Worm (Caenorhabditis elegans) whole organism, L2 larva: ENCODE results near the gene F49C12.1.

ENCODE experiments used
- C34F6.9 ChIP-seq: fragments of 150-350 bp; optimal IDR thresholded peaks from 2 replicates; lab custom pipeline; 2014; ENCODE audit warnings: missing biosample characterization, missing genetic modification characterization
- F13H6.1 ChIP-seq: sonication (generic microtip); optimal IDR thresholded peaks from 2 replicates; lab custom pipeline; 2016; ENCODE audit warnings: missing genetic modification characterization, missing compliant biosample characterization
- R02D3.7 ChIP-seq: fragments of 150-350 bp; optimal IDR thresholded peaks from 2 replicates; lab custom pipeline; 2014; ENCODE audit warnings: missing biosample characterization, missing genetic modification characterization
- ZK546.5 ChIP-seq: sonication (generic microtip); optimal IDR thresholded peaks from 2 replicates; lab custom pipeline; 2017; ENCODE audit warnings: missing biosample characterization, missing genetic modification characterization
- alr-1 ChIP-seq: fragments of 150-350 bp; optimal IDR thresholded peaks from 2 replicates; lab custom pipeline; 2014; ENCODE audit warnings: missing biosample characterization, missing genetic modification characterization
- aly-2 ChIP-seq: fragments of 150-350 bp; optimal IDR thresholded peaks from 2 replicates; lab custom pipeline; 2014; ENCODE audit warnings: missing biosample characterization, missing genetic modification characterization
- blmp-1 ChIP-seq: sonication (generic microtip); optimal IDR thresholded peaks from 2 replicates; lab custom pipeline; 2017; ENCODE audit warnings: missing genetic modification characterization, mild to moderate bottlenecking, missing compliant biosample characterization, antibody characterized with exemption, moderate library complexity; ENCODE audit not compliant: insufficient read depth
- ceh-82 ChIP-seq: fragments of 150-350 bp; optimal IDR thresholded peaks from 2 replicates; lab custom pipeline; 2014; ENCODE audit warnings: missing biosample characterization, missing genetic modification characterization
- crh-2 ChIP-seq: sonication (generic microtip); optimal IDR thresholded peaks from 2 replicates; lab custom pipeline; 2017; ENCODE audit warnings: missing biosample characterization, missing genetic modification characterization
- dmd-4 ChIP-seq: sonication (generic microtip); optimal IDR thresholded peaks from 2 replicates; lab custom pipeline; 2017; ENCODE audit warnings: missing biosample characterization, missing genetic modification characterization
- egl-27 ChIP-seq: sonication (generic microtip); optimal IDR thresholded peaks from 3 replicates; lab custom pipeline; 2017; ENCODE audit warnings: missing biosample characterization, missing genetic modification reagents, missing genetic modification characterization
- elt-3 ChIP-seq: sonication (generic microtip); optimal IDR thresholded peaks from 2 replicates; lab custom pipeline; 2017; ENCODE audit warnings: missing biosample characterization, missing genetic modification characterization
- fos-1 ChIP-seq: fragments of 150-350 bp; optimal IDR thresholded peaks from 2 replicates; lab custom pipeline; 2014; ENCODE audit warnings: missing biosample characterization, missing genetic modification characterization
- gmeb-1 ChIP-seq: fragments of 150-350 bp; optimal IDR thresholded peaks from 2 replicates; lab custom pipeline; 2014; ENCODE audit warnings: missing biosample characterization, missing genetic modification characterization
- lin-11 ChIP-seq: fragments of 150-350 bp; sonication (generic microtip); optimal IDR thresholded peaks from 2 replicates; lab custom pipeline; 2014; ENCODE audit warnings: missing biosample characterization, missing genetic modification characterization, inconsistent platforms, mixed read lengths
- lin-13 ChIP-seq: fragments of 150-350 bp; optimal IDR thresholded peaks from 2 replicates; lab custom pipeline; 2014; ENCODE audit warnings: missing biosample characterization, missing genetic modification reagents, missing genetic modification characterization
- lin-39 ChIP-seq: fragments of 150-350 bp; optimal IDR thresholded peaks from 2 replicates; lab custom pipeline; 2014; ENCODE audit warnings: missing biosample characterization, missing genetic modification reagents, missing genetic modification characterization
- lsy-2 ChIP-seq, 2 experiments: fragments of 150-350 bp in 1 of 2; sonication (generic microtip) in 1 of 2; optimal IDR thresholded peaks; 2 replicates each; lab custom pipeline; 2014 to 2017; ENCODE audit warnings: missing biosample characterization in 2 of 2, missing genetic modification characterization in 2 of 2
- mdl-1 ChIP-seq, 2 experiments: fragments of 150-350 bp in 1 of 2; sonication (generic microtip) in 1 of 2; optimal IDR thresholded peaks; 2 replicates each; lab custom pipeline; 2017; ENCODE audit warnings: missing biosample characterization in 2 of 2, missing genetic modification characterization in 2 of 2
- nhr-11 ChIP-seq: fragments of 150-350 bp; optimal IDR thresholded peaks from 2 replicates; lab custom pipeline; 2014; ENCODE audit warnings: missing biosample characterization, missing genetic modification characterization
- nhr-12 ChIP-seq: fragments of 150-350 bp; optimal IDR thresholded peaks from 2 replicates; lab custom pipeline; 2014; ENCODE audit warnings: missing biosample characterization, missing genetic modification characterization
- nhr-129 ChIP-seq: fragments of 150-350 bp; optimal IDR thresholded peaks from 2 replicates; lab custom pipeline; 2014; ENCODE audit warnings: missing biosample characterization, missing genetic modification characterization
- nhr-21 ChIP-seq: fragments of 150-350 bp; optimal IDR thresholded peaks from 2 replicates; lab custom pipeline; 2014; ENCODE audit warnings: missing biosample characterization, missing genetic modification characterization
- nhr-237 ChIP-seq: fragments of 150-350 bp; optimal IDR thresholded peaks from 2 replicates; lab custom pipeline; 2014; ENCODE audit warnings: missing biosample characterization, missing genetic modification characterization
- nhr-25 ChIP-seq: fragments of 150-350 bp; sonication (generic microtip); optimal IDR thresholded peaks from 3 replicates; lab custom pipeline; 2014; ENCODE audit warnings: missing biosample characterization, missing genetic modification characterization
- nhr-6 ChIP-seq: fragments of 150-350 bp; optimal IDR thresholded peaks from 2 replicates; lab custom pipeline; 2014; ENCODE audit warnings: missing biosample characterization, missing genetic modification characterization
- nhr-77 ChIP-seq: fragments of 150-350 bp; optimal IDR thresholded peaks from 2 replicates; lab custom pipeline; 2014; ENCODE audit warnings: missing biosample characterization, missing genetic modification characterization
- peb-1 ChIP-seq: fragments of 150-350 bp; optimal IDR thresholded peaks from 2 replicates; lab custom pipeline; 2014; ENCODE audit warnings: missing biosample characterization, missing genetic modification characterization
- sem-4 ChIP-seq: fragments of 150-350 bp; optimal IDR thresholded peaks from 2 replicates; lab custom pipeline; 2014; ENCODE audit warnings: missing biosample characterization, missing genetic modification reagents, missing genetic modification characterization
- skn-1 ChIP-seq: sonication (generic microtip); optimal IDR thresholded peaks from 2 replicates; lab custom pipeline; 2017; ENCODE audit warnings: missing biosample characterization, missing genetic modification characterization
- sma-3 ChIP-seq: sonication (generic microtip); optimal IDR thresholded peaks from 2 replicates; lab custom pipeline; 2016; ENCODE audit warnings: missing genetic modification reagents, missing genetic modification characterization, missing compliant biosample characterization
- unc-39 ChIP-seq: fragments of 150-350 bp; optimal IDR thresholded peaks from 2 replicates; lab custom pipeline; 2014; ENCODE audit warnings: missing biosample characterization, missing genetic modification characterization
- unc-55 ChIP-seq: fragments of 150-350 bp; sonication (generic microtip); optimal IDR thresholded peaks from 3 replicates; lab custom pipeline; 2014; ENCODE audit warnings: missing biosample characterization, missing genetic modification reagents, missing genetic modification characterization
- ztf-1 ChIP-seq: fragments of 200-800 bp; sonication (Bioruptor generic); conservative IDR thresholded peaks from 2 replicates; pipeline ENCODE4 v1.3.6; 2022; ENCODE audit warnings: missing genetic modification characterization, missing compliant biosample characterization
- ztf-4 ChIP-seq: fragments of 150-350 bp; optimal IDR thresholded peaks from 2 replicates; lab custom pipeline; 2014; ENCODE audit warnings: missing biosample characterization, missing genetic modification characterization

The F49C12.1 gene

DNA sequence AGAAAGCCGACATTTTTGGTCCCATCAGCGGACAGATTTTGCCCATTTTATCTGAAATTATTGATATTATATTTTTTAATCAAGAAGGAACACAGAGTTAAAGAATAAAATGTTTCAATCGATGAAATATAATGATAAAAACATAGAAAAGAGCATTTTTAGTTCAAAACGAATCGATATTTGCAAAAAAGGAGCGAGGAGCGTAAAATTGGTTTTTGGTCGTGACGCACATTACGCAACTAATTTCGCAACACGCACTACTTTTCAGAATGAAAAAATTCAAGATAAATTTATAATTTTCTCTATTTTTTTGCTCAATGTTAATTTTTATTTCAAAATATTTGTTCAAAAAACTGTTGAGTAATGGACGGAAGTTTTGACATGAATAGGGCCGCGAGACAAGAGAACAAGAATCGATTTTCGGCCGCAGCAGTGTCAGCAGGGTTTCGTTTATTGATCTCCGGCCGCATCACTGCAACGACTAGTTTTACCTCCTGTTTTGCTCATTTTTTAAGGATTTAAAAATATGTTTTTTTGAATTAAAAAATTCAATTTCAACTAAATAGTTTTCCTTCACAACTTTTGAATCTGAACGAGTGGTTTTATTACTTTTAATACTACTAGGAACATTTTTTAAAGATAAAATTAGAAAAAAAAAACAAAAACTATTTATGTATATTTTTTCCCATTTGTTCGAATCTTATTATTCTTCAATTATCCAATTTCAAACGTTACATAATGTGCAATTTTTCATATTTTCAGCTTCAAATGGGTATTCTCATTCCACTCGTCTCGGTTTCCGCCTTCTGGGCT lies 25.1 kb upstream of the F49C12.1 start, which contains the start of the genes F49C12.12 and vha-17:
Gene F49C12.12 (minus strand): TSS at position 51 of the 813 bp plus-strand sequence.
Gene vha-17 (plus strand): TSS at position 763 of the 813 bp plus-strand sequence.
- TF ChIP-seq unc-55 (GFP tag; lab: Kevin White, UChicago) (peak; percentile 59), crh-2 (tag; lab: Kevin White, UChicago) (peak; percentile 17), ceh-82 (no peak), lsy-2 (tag; optimal IDR thresholded peaks at IDR 0.05; lab: Kevin White, UChicago) (peak in 1 of 2 experiments; percentile 56), fos-1 (tag; lab: Kevin White, UChicago) (peak; percentile 67), gmeb-1 (tag; lab: Kevin White, UChicago) (peak; percentile 7), ztf-4 (tag; lab: Kevin White, UChicago) (no peak), C34F6.9 (tag; lab: Kevin White, UChicago) (peak; percentile 70)
- TF ChIP-seq, all 48 proteins: peak for 6

DNA sequence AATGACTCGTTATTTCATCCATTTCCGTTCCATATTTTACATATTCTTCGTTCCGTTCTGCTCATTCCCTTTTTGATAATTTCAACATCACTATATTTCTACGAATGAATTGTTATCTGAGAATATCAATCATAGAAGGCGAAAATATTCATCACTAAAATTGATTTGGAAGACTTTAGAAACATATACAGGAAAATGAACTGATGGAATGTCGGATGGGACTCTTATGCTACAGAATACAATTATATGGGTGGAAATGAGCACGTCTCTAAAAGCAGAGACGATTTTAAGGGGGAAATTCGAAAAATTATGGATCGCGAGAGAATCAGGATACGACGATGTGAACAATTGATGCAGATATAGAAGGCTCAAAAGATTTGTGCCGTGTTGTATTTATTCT lies 23.9 kb upstream of the F49C12.1 start:
- TF ChIP-seq nhr-237 (tag; lab: Kevin White, UChicago), result no peak
- no peak for TF ChIP-seq nhr-12 (tag; lab: Kevin White, UChicago)
- TF ChIP-seq crh-2 (tag; lab: Kevin White, UChicago), result no peak
- no peak for TF ChIP-seq unc-55 (GFP tag; lab: Kevin White, UChicago)
- no peak for TF ChIP-seq egl-27 (tag; lab: Kevin White, UChicago)
- TF ChIP-seq elt-3 (tag; lab: Kevin White, UChicago), result no peak
- TF ChIP-seq sma-3, result no peak
- TF ChIP-seq R02D3.7 (tag; lab: Kevin White, UChicago), result no peak
- no peak for TF ChIP-seq nhr-11

DNA sequence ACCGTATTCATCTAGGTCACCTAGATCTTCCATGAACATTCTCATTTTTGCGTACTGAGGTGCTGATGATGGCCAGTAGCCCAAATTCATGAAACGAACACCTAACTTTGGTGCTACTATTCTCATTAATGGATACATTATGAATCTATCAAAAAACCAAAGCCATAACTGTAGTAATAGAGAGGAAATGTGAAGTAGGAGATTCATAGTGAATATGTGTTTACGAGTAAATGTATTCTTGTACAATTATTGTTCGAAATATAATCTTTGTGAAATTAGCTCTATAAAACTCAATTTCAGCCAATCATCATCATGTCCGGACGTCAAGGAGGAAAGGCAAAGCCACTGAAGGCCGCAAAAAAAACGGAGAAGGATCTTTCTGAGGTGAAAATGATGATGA lies 22.9 kb upstream of the F49C12.1 start, which contains the start of the genes F49C12.11 and nemt-1:
Gene F49C12.11 (plus strand): TSS at position 301 of the 400 bp plus-strand sequence.
Gene nemt-1 (minus strand): TSS at position 360 of the 400 bp plus-strand sequence.
- TF ChIP-seq nhr-129 (tag; lab: Kevin White, UChicago) (no peak), lin-13 (GFP tag; lab: Kevin White, UChicago) (no peak), sem-4 (tag; lab: Kevin White, UChicago) (no peak), nhr-25 (tag; lab: Kevin White, UChicago) (no peak), ceh-82 (no peak), peb-1 (no peak), alr-1 (tag; lab: Kevin White, UChicago) (no peak), nhr-6 (tag; lab: Kevin White, UChicago) (no peak), gmeb-1 (tag; lab: Kevin White, UChicago) (no peak), ztf-1 (GFP tag; lab: Robert Waterston, UW) (no peak), dmd-4 (tag; lab: Kevin White, UChicago) (no peak), skn-1 (no peak), unc-55 (GFP tag; lab: Kevin White, UChicago) (no peak), blmp-1 (tag; lab: Kevin White, UChicago) (no peak), nhr-21 (tag; lab: Kevin White, UChicago) (no peak), unc-39 (tag; lab: Kevin White, UChicago) (no peak), aly-2 (tag; lab: Kevin White, UChicago) (no peak), F13H6.1 (tag; lab: Kevin White, UChicago) (no peak), R02D3.7 (tag; lab: Kevin White, UChicago) (no peak), nhr-12 (tag; lab: Kevin White, UChicago) (no peak)

DNA sequence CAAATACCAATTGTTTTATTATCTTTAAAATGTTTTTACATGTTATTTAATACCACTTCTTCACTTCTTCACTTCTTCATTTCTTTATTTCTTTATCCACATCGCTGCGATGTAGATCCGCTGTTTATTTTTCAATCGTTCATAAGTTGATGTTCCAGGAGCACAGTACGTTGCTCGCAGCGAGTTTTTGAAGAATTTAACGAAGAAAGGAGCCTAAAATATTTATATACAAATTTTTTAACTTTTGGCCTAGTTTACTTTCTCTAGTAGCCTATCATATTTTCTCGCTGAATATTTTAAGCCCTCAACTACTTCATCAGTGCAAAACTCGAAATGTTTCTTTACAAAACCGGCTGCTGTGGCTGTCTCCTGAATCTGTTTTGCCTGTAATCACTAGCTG lies 22.0 kb upstream of the F49C12.1 start:
- TF ChIP-seq gmeb-1 (tag; lab: Kevin White, UChicago) (no peak), ZK546.5 (tag; lab: Kevin White, UChicago) (no peak), skn-1 (no peak), lsy-2 (tag; optimal IDR thresholded peaks at IDR 0.05; lab: Kevin White, UChicago) (no peak), lin-11 (tag; lab: Kevin White, UChicago) (no peak), nhr-237 (tag; lab: Kevin White, UChicago) (no peak), peb-1 (no peak), lin-39 (tag; lab: Kevin White, UChicago) (no peak), sma-3 (no peak), dmd-4 (tag; lab: Kevin White, UChicago) (no peak), mdl-1 (tag; optimal IDR thresholded peaks at IDR 0.05; lab: Kevin White, UChicago) (no peak), elt-3 (tag; lab: Kevin White, UChicago) (no peak), ztf-4 (tag; lab: Kevin White, UChicago) (no peak), blmp-1 (tag; lab: Kevin White, UChicago) (no peak), unc-39 (tag; lab: Kevin White, UChicago) (no peak), ztf-1 (GFP tag; lab: Robert Waterston, UW) (no peak), nhr-77 (tag; lab: Kevin White, UChicago) (no peak), F13H6.1 (tag; lab: Kevin White, UChicago) (no peak), crh-2 (tag; lab: Kevin White, UChicago) (no peak), R02D3.7 (tag; lab: Kevin White, UChicago) (no peak)
- TF ChIP-seq, all 48 proteins: peak for 0
